Worm (Caenorhabditis elegans): Measurements from ENCODE around the gene dlc-3.

ce11 chrIV:16388856-16389461 lies 43.1 kb upstream of the dlc-3 start:
- TF ChIP-seq elt-1 (tag; optimal IDR thresholded peaks at IDR 0.05) (no peak), pqm-1 (tag; optimal IDR thresholded peaks at IDR 0.05) (peak; percentile 31), nhr-28 (tag; optimal IDR thresholded peaks at IDR 0.05) (no peak), ztf-4 (tag; optimal IDR thresholded peaks at IDR 0.05) (peak; percentile 18), snpc-4 (tag; optimal IDR thresholded peaks at IDR 0.05) (peak; percentile 14), zag-1 (tag; optimal IDR thresholded peaks at IDR 0.05) (no peak), unc-39 (tag; optimal IDR thresholded peaks at IDR 0.05) (no peak), egl-27 (tag; optimal IDR thresholded peaks at IDR 0.05) (no peak), nhr-76 (tag; optimal IDR thresholded peaks at IDR 0.05) (no peak), ama-1 (optimal IDR thresholded peaks at IDR 0.05) (no peak)

All from whole organism, L3 larva.